Fruit fly (Drosophila melanogaster): ENCODE results near the gene Task6.

Task6 gene

dm6 chr3R:13660924-13661659, 13.2 kb downstream of the Task6 start, which contains the start of gene B52 (continued):
- TF ChIP-seq caup (GFP tag; optimal IDR thresholded peaks at IDR 0.05; ENCODE audit: severe bottlenecking) (peak; percentile 88), nmo (GFP tag; optimal IDR thresholded peaks at IDR 0.05) (peak; percentile 29), pho (GFP tag; optimal IDR thresholded peaks at IDR 0.05) (peak; percentile 54), fru (optimal IDR thresholded peaks at IDR 0.05) (no peak), amos (GFP tag; IDR thresholded peaks at IDR 0.05; ENCODE audit: partially characterized antibody) (peak; percentile 73), CG12219 (GFP tag; optimal IDR thresholded peaks at IDR 0.05) (peak; percentile 62), fd64A (GFP tag; optimal IDR thresholded peaks at IDR 0.05) (peak; percentile 76), PHDP (tag; optimal IDR thresholded peaks at IDR 0.05) (peak; percentile 70), nom (GFP tag; optimal IDR thresholded peaks at IDR 0.05) (peak; percentile 86), da (GFP tag; optimal IDR thresholded peaks at IDR 0.05) (peak; percentile 51), CG7357 (GFP tag; IDR thresholded peaks at IDR 0.05) (peak; percentile 31; the same call in 1 of the 3 replicates), Sin3A (optimal IDR thresholded peaks at IDR 0.05) (peak; percentile 47), ftz-f1 (GFP tag; optimal IDR thresholded peaks at IDR 0.05) (no peak), Hmx (GFP tag; optimal IDR thresholded peaks at IDR 0.05) (no peak), ATbp (GFP tag; optimal IDR thresholded peaks at IDR 0.05) (peak; percentile 54), crol (GFP tag; IDR thresholded peaks at IDR 0.05) (no peak), crc (GFP tag; optimal IDR thresholded peaks at IDR 0.05) (peak; percentile 55), lola (GFP tag; optimal IDR thresholded peaks at IDR 0.05) (peak in 1 of 3 experiments; percentile 38), CG2120 (GFP tag; optimal IDR thresholded peaks at IDR 0.05) (peak; percentile 12), sim (GFP tag; IDR thresholded peaks at IDR 0.05) (no peak), sr (GFP tag; IDR thresholded peaks at IDR 0.05) (peak; percentile 34; the same call in 1 of the 3 replicates), CG11696 (GFP tag; IDR thresholded peaks at IDR 0.05) (no peak), hkb (optimal IDR thresholded peaks at IDR 0.05) (no peak), hkb (GFP tag; IDR thresholded peaks at IDR 0.05) (peak; percentile 58), CG9876 (GFP tag; optimal IDR thresholded peaks at IDR 0.05) (peak; percentile 42), jigr1 (GFP tag; IDR thresholded peaks at IDR 0.05) (no peak), mirr (GFP tag; optimal IDR thresholded peaks at IDR 0.05) (peak; percentile 88), dysf (GFP tag; IDR thresholded peaks at IDR 0.05) (no peak; the same call in 1 of the 3 replicates), YL-1 (GFP tag; optimal IDR thresholded peaks at IDR 0.05) (peak; percentile 96), otp (GFP tag; IDR thresholded peaks at IDR 0.05) (peak; percentile 81; the same call in 2 of the 3 replicates), slou (GFP tag; optimal IDR thresholded peaks at IDR 0.05) (no peak), CG32767 (GFP tag; IDR thresholded peaks at IDR 0.05) (peak; percentile 94), Kr (GFP tag; optimal IDR thresholded peaks at IDR 0.05) (peak; percentile 45), nerfin-1 (tag; optimal IDR thresholded peaks at IDR 0.05) (peak; percentile 75), CG13624 (GFP tag; optimal IDR thresholded peaks at IDR 0.05) (peak; percentile 64), CG17361 (GFP tag; IDR thresholded peaks at IDR 0.05) (peak; percentile 78), CG15479 (GFP tag; optimal IDR thresholded peaks at IDR 0.05) (peak; percentile 18), CG6791 (GFP tag; IDR thresholded peaks at IDR 0.05; ENCODE audit: partially characterized antibody) (peak; percentile 76; the same call in 2 of the 3 replicates), pros (GFP tag; optimal IDR thresholded peaks at IDR 0.05) (no peak), Dip3 (GFP tag; optimal IDR thresholded peaks at IDR 0.05) (peak; percentile 17), Med (GFP tag) (peak; percentile 97), CG4424 (GFP tag; optimal IDR thresholded peaks at IDR 0.05) (peak; percentile 50), CG9817 (tag; optimal IDR thresholded peaks at IDR 0.05) (peak; percentile 35), CG7839 (tag; optimal IDR thresholded peaks at IDR 0.05) (no peak), zfh2 (GFP tag; optimal IDR thresholded peaks at IDR 0.05) (peak; percentile 53), Antp (GFP tag; optimal IDR thresholded peaks at IDR 0.05) (peak; percentile 48), CG11695 (GFP tag; IDR thresholded peaks at IDR 0.05) (peak; percentile 60; the same call in 2 of the 3 replicates), chm (GFP tag; IDR thresholded peaks at IDR 0.05) (peak; percentile 80; the same call in 1 of the 2 replicates), slp2 (GFP tag; optimal IDR thresholded peaks at IDR 0.05) (peak; percentile 38), ato (GFP tag; IDR thresholded peaks at IDR 0.05; ENCODE audit: partially characterized antibody) (no peak)
